Fruit fly (Drosophila melanogaster) whole organism, pupa: ENCODE measurements around the gene grk.

Source experiments
- CG10348 ChIP-seq: fragments of 200-800 bp; sonication (Bioruptor generic); IDR thresholded peaks from 2 replicates; pipeline ENCODE4 v1.3.6; 2022; ENCODE audit warnings: missing biosample characterization, missing genetic modification characterization
- CG12605 ChIP-seq: fragments of 200-800 bp; sonication (Bioruptor generic); IDR thresholded peaks from 2 replicates; pipeline ENCODE4 v1.3.6; 2022; ENCODE audit warnings: missing biosample characterization, missing genetic modification characterization
- CG13204 ChIP-seq: fragments of 200-800 bp; sonication (Bioruptor generic); optimal IDR thresholded peaks from 2 replicates; lab custom pipeline; 2018; ENCODE audit warnings: missing biosample characterization, mild to moderate bottlenecking, missing genetic modification characterization, moderate library complexity
- CG14655 ChIP-seq: fragments of 200-800 bp; sonication (Bioruptor generic); optimal IDR thresholded peaks from 3 replicates; lab custom pipeline; 2017; ENCODE audit warnings: mild to moderate bottlenecking, missing biosample characterization, missing genetic modification reagents, missing genetic modification characterization
- CG15710 ChIP-seq: fragments of 200-800 bp; sonication (Bioruptor generic); optimal IDR thresholded peaks from 2 replicates; lab custom pipeline; 2018; ENCODE audit warnings: missing biosample characterization, mild to moderate bottlenecking, missing genetic modification characterization, moderate library complexity
- CG17806 ChIP-seq: fragments of 200-800 bp; sonication (Bioruptor generic); optimal IDR thresholded peaks from 2 replicates; lab custom pipeline; 2018; ENCODE audit warnings: missing biosample characterization, mild to moderate bottlenecking, missing genetic modification characterization, moderate library complexity
- CG32121 ChIP-seq: fragments of 200-800 bp; sonication (Bioruptor generic); IDR thresholded peaks from 2 replicates; pipeline ENCODE4 v1.3.6; 2022; ENCODE audit warnings: missing biosample characterization, missing genetic modification characterization
- CG34367 ChIP-seq: fragments of 200-800 bp; sonication (Bioruptor generic); optimal IDR thresholded peaks from 2 replicates; lab custom pipeline; 2018; ENCODE audit warnings: missing biosample characterization, mild to moderate bottlenecking, missing genetic modification characterization
- CG4496 ChIP-seq: fragments of 200-800 bp; sonication (Bioruptor generic); IDR thresholded peaks from 3 replicates; pipeline ENCODE4 v1.3.6; 2022; ENCODE audit warnings: missing biosample characterization, missing genetic modification characterization
- CG8159 ChIP-seq: fragments of 200-800 bp; sonication (Bioruptor generic); optimal IDR thresholded peaks from 3 replicates; lab custom pipeline; 2018; ENCODE audit warnings: missing biosample characterization, mild to moderate bottlenecking, missing genetic modification characterization, moderate library complexity
- CG8301 ChIP-seq: fragments of 200-800 bp; sonication (Bioruptor generic); optimal IDR thresholded peaks from 2 replicates; lab custom pipeline; 2018; ENCODE audit warnings: missing biosample characterization, mild to moderate bottlenecking, missing genetic modification characterization
- CG9948 ChIP-seq: fragments of 200-800 bp; sonication (Bioruptor generic); optimal IDR thresholded peaks from 2 replicates; lab custom pipeline; 2018; ENCODE audit warnings: missing biosample characterization, mild to moderate bottlenecking, missing genetic modification characterization, moderate library complexity
- D1 ChIP-seq: fragments of 200-800 bp; sonication (Bioruptor generic); optimal IDR thresholded peaks from 2 replicates; lab custom pipeline; 2018; ENCODE audit warnings: missing biosample characterization, mild to moderate bottlenecking, missing genetic modification characterization, moderate library complexity
- EcR ChIP-seq: fragments of 200-800 bp; sonication (Bioruptor generic); optimal IDR thresholded peaks from 3 replicates; lab custom pipeline; 2019; ENCODE audit warnings: missing biosample characterization, missing genetic modification characterization, mild to moderate bottlenecking, moderate library complexity, missing genetic modification reagents
- Ets98B ChIP-seq: fragments of 200-800 bp; sonication (Bioruptor generic); IDR thresholded peaks from 2 replicates; pipeline ENCODE4 v1.3.6; 2022; ENCODE audit warnings: missing biosample characterization, missing genetic modification characterization
- Pif1A ChIP-seq: fragments of 200-800 bp; sonication (Bioruptor generic); optimal IDR thresholded peaks from 3 replicates; lab custom pipeline; 2016; ENCODE audit warnings: missing biosample characterization, missing genetic modification characterization
- Pif1B ChIP-seq: fragments of 200-800 bp; sonication (Bioruptor generic); optimal IDR thresholded peaks from 3 replicates; lab custom pipeline; 2016; ENCODE audit warnings: missing biosample characterization, missing genetic modification characterization
- Snoo ChIP-seq: fragments of 200-800 bp; sonication (Bioruptor generic); optimal IDR thresholded peaks from 3 replicates; lab custom pipeline; 2017; ENCODE audit warnings: missing biosample characterization, mild to moderate bottlenecking, missing genetic modification characterization, inconsistent platforms
- fd96Ca ChIP-seq: fragments of 200-800 bp; sonication (Bioruptor generic); IDR thresholded peaks from 3 replicates; pipeline ENCODE4 v1.3.6; 2022; ENCODE audit warnings: missing biosample characterization, missing genetic modification characterization
- gl ChIP-seq: fragments of 200-800 bp; sonication (Bioruptor generic); optimal IDR thresholded peaks from 2 replicates; lab custom pipeline; 2018; ENCODE audit warnings: missing biosample characterization, mild to moderate bottlenecking, missing genetic modification characterization
- rn ChIP-seq: fragments of 200-800 bp; sonication (Bioruptor generic); IDR thresholded peaks from 2 replicates; pipeline ENCODE4 v1.3.6; 2022; ENCODE audit warnings: missing biosample characterization, missing genetic modification characterization

The grk gene

dm6 chr2L:8384985-8385519, 48.3 kb downstream of the grk start:
- TF ChIP-seq Pif1A (GFP tag; lab: Kevin White, UChicago) (no peak), Ets98B (no peak), CG34367 (tag; lab: Kevin White, UChicago) (no peak), CG8301 (tag; lab: Kevin White, UChicago) (no peak), EcR (no peak), CG15710 (tag; lab: Kevin White, UChicago) (no peak), CG4496 (no peak), rn (GFP tag; lab: Robert Waterston, UW) (no peak), CG10348 (GFP tag; lab: Robert Waterston, UW) (no peak), D1 (no peak), CG17806 (no peak), CG32121 (GFP tag; lab: Robert Waterston, UW) (no peak), CG12605 (GFP tag; lab: Robert Waterston, UW) (no peak), fd96Ca (no peak)

DNA sequence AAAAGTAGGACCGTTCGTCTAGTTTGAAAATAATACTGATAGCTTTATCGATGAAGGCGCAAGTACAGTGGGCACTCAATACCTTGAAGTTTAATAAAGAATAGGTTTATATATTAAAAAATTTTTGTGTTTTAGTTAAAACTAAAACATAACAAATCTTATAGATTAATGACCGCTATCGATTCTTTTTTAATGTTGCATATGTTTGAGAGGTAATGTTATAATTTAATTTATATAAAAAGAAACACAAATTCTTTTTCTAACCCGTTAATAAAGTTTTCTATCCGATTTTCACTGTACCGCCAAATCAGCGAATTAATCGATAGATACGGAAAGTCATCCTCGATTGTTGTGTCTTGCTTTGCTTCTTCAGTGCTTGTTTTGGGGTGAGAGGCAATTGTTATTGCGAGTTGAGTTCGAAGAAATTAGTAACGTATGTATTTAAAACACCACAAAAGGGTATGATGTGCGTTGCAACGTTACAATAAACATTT, 49.2 kb downstream of the grk start, which contains the start of the genes Dad1 and CG13384:
Dad1 (minus strand) TSS at position 30 of the 494 bp plus-strand sequence.
CG13384 (plus strand) TSS at position 348 of the 494 bp plus-strand sequence.
- TF ChIP-seq gl (tag; lab: Kevin White, UChicago) (peak; percentile 30), Snoo (tag; lab: Kevin White, UChicago) (peak; percentile 92), CG8159 (tag; lab: Kevin White, UChicago) (peak; percentile 96), CG13204 (GFP tag; lab: Kevin White, UChicago) (no peak), CG4496 (peak; percentile 88), CG12605 (GFP tag; lab: Robert Waterston, UW) (peak; percentile 78), CG15710 (tag; lab: Kevin White, UChicago) (peak; percentile 95), Pif1A (GFP tag; lab: Kevin White, UChicago) (peak; percentile 33), Pif1B (GFP tag; lab: Kevin White, UChicago) (peak; percentile 69), Ets98B (peak; percentile 76), rn (GFP tag; lab: Robert Waterston, UW) (peak; percentile 81), CG8301 (tag; lab: Kevin White, UChicago) (peak; percentile 86), CG34367 (tag; lab: Kevin White, UChicago) (peak; percentile 86), EcR (peak; percentile 22), CG10348 (GFP tag; lab: Robert Waterston, UW) (peak; percentile 61; the same call in 1 of the 2 replicates), CG32121 (GFP tag; lab: Robert Waterston, UW) (peak; percentile 90), D1 (peak; percentile 86), CG17806 (peak; percentile 92), fd96Ca (no peak), CG9948 (tag; lab: Kevin White, UChicago) (peak; percentile 92), CG14655 (GFP tag; lab: Kevin White, UChicago) (peak; percentile 93)

dm6 chr2L:8382646-8383045, 50.8 kb downstream of the grk start, which contains the start of the genes CG13392 and Rcd4:
CG13392 (minus strand) TSS chr2L:8382807.
Rcd4 (plus strand) TSS chr2L:8382861.
- peak; percentile 67 for TF ChIP-seq Snoo (tag; lab: Kevin White, UChicago)
- peak; percentile 25 for TF ChIP-seq CG14655 (GFP tag; lab: Kevin White, UChicago)
- peak; percentile 37 for TF ChIP-seq CG15710 (tag; lab: Kevin White, UChicago)
- no peak for TF ChIP-seq CG13204 (GFP tag; lab: Kevin White, UChicago)
- peak; percentile 34 for TF ChIP-seq Pif1B (GFP tag; lab: Kevin White, UChicago)
- TF ChIP-seq CG9948 (tag; lab: Kevin White, UChicago), result no peak
- peak; percentile 66 for TF ChIP-seq Ets98B
- peak; percentile 47 for TF ChIP-seq CG8159 (tag; lab: Kevin White, UChicago)
- peak; percentile 80 for TF ChIP-seq CG4496
- peak; percentile 44 for TF ChIP-seq gl (tag; lab: Kevin White, UChicago)
- peak; percentile 15; the same call in 1 of the 2 replicates for TF ChIP-seq rn (GFP tag; lab: Robert Waterston, UW)
- peak; percentile 34 for TF ChIP-seq CG17806
- peak; percentile 17 for TF ChIP-seq CG8301 (tag; lab: Kevin White, UChicago)
- TF ChIP-seq EcR, result peak; percentile 0
- TF ChIP-seq CG10348 (GFP tag; lab: Robert Waterston, UW), result no peak
- TF ChIP-seq CG32121 (GFP tag; lab: Robert Waterston, UW), result no peak
- no peak for TF ChIP-seq CG12605 (GFP tag; lab: Robert Waterston, UW)
- peak; percentile 48 for TF ChIP-seq Pif1A (GFP tag; lab: Kevin White, UChicago)
- peak; percentile 7 for TF ChIP-seq CG34367 (tag; lab: Kevin White, UChicago)
- TF ChIP-seq fd96Ca, result no peak; the same call in 2 of the 3 replicates
- TF ChIP-seq D1, result no peak
- TF ChIP-seq, all 21 proteins: peak for 14

DNA sequence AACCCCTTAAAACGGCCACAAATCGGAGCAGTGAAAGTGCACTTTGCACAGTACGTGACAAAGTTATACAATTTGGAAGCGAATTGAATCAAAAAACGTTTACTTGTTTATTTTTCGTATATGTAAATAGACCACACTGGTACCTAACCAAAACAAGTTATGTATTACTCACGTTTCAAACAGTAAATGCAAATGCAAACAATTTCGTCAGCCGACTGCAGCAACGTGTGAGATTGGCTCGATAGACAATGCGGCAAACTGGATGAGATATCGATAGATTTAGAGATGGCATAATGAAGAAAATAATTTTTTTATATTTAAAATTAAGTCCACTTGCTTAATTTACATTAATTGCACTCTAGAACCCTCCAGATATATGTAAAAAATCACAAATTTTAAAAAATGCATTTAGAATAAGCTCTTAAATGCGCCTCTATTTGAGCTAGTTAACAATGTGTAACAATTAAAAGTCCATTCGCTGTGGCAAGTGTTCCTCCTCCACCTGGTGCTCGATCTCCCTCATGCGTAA, 51.8 kb downstream of the grk start, which contains the start of gene AlaRS:
AlaRS (minus strand) TSS at position 257 of the 529 bp plus-strand sequence.
- TF ChIP-seq CG15710 (tag; lab: Kevin White, UChicago) (peak; percentile 32), CG34367 (tag; lab: Kevin White, UChicago) (peak; percentile 5), fd96Ca (no peak), CG4496 (no peak), CG8301 (tag; lab: Kevin White, UChicago) (no peak), CG13204 (GFP tag; lab: Kevin White, UChicago) (no peak), gl (tag; lab: Kevin White, UChicago) (no peak), Snoo (tag; lab: Kevin White, UChicago) (peak; percentile 21), CG12605 (GFP tag; lab: Robert Waterston, UW) (no peak), EcR (no peak), CG32121 (GFP tag; lab: Robert Waterston, UW) (no peak), D1 (no peak), rn (GFP tag; lab: Robert Waterston, UW) (no peak), CG9948 (tag; lab: Kevin White, UChicago) (peak; percentile 16), Pif1A (GFP tag; lab: Kevin White, UChicago) (peak; percentile 31), CG14655 (GFP tag; lab: Kevin White, UChicago) (peak; percentile 2), CG17806 (peak; percentile 28), CG8159 (tag; lab: Kevin White, UChicago) (peak; percentile 36), Pif1B (GFP tag; lab: Kevin White, UChicago) (peak; percentile 51), CG10348 (GFP tag; lab: Robert Waterston, UW) (no peak), Ets98B (peak; percentile 37)
